ENCODE assay signal across 3 fruit fly cellular contexts in genomic region chr3R:6395572-6396295, dm6.
TF ChIP-seq lines count a peak whose summit lies in the region.

No protein-coding gene starts in this region.

TF ChIP-seq in whole organism, embryonic, 481 proteins besides CTCF, POLR2A, EP300 and RAD21 (continued from another document and continues in another):
- TF ChIP-seq Sox100B (GFP tag; optimal IDR thresholded peaks at IDR 0.05; lab: Kevin White, UChicago): peak; percentile 38
- TF ChIP-seq CG14667 (GFP tag; IDR thresholded peaks at IDR 0.05; lab: Robert Waterston, UW): no peak
- TF ChIP-seq grau (tag; optimal IDR thresholded peaks at IDR 0.05; lab: Kevin White, UChicago): no peak
- TF ChIP-seq Oaz (GFP tag; IDR thresholded peaks at IDR 0.05; lab: Robert Waterston, UW): no peak
- no peak for TF ChIP-seq Scr (GFP tag; IDR thresholded peaks at IDR 0.05; lab: Robert Waterston, UW; ENCODE audit: partially characterized antibody)
- no peak for TF ChIP-seq CG13296 (GFP tag; optimal IDR thresholded peaks at IDR 0.05; lab: Kevin White, UChicago)
- TF ChIP-seq CG8924 (tag; optimal IDR thresholded peaks at IDR 0.05; lab: Kevin White, UChicago): no peak
- TF ChIP-seq chn (GFP tag; optimal IDR thresholded peaks at IDR 0.05; lab: Kevin White, UChicago): no peak
- TF ChIP-seq CG15479 (GFP tag; optimal IDR thresholded peaks at IDR 0.05; lab: Kevin White, UChicago): peak; percentile 95
- no peak for TF ChIP-seq Sox102F (GFP tag; optimal IDR thresholded peaks at IDR 0.05; lab: Kevin White, UChicago)
- no peak for TF ChIP-seq al (GFP tag; IDR thresholded peaks at IDR 0.05; lab: Robert Waterston, UW)
- TF ChIP-seq corto (GFP tag; optimal IDR thresholded peaks at IDR 0.05; lab: Kevin White, UChicago): peak; percentile 6
- no peak for TF ChIP-seq CG1792 (GFP tag; optimal IDR thresholded peaks at IDR 0.05; lab: Kevin White, UChicago)
- TF ChIP-seq E2f2 (GFP tag; IDR thresholded peaks at IDR 0.05; lab: Robert Waterston, UW): no peak
- peak; percentile 1 for TF ChIP-seq CG15601 (tag; optimal IDR thresholded peaks at IDR 0.05; lab: Kevin White, UChicago)
- no peak for TF ChIP-seq CG42726 (GFP tag; IDR thresholded peaks at IDR 0.05; lab: Robert Waterston, UW; ENCODE audit: partially characterized antibody)
- no peak for TF ChIP-seq zen2 (GFP tag; IDR thresholded peaks at IDR 0.05; lab: Robert Waterston, UW; ENCODE audit: partially characterized antibody)
- no peak for TF ChIP-seq CG10431 (GFP tag; optimal IDR thresholded peaks at IDR 0.05; lab: Kevin White, UChicago)
- no peak for TF ChIP-seq CG12299 (tag; optimal IDR thresholded peaks at IDR 0.05; lab: Kevin White, UChicago)
- no peak for TF ChIP-seq CG12071 (GFP tag; optimal IDR thresholded peaks at IDR 0.05; lab: Kevin White, UChicago)
- no peak for TF ChIP-seq amos (GFP tag; IDR thresholded peaks at IDR 0.05; lab: Robert Waterston, UW; ENCODE audit: partially characterized antibody)
- no peak for TF ChIP-seq CG2120 (GFP tag; optimal IDR thresholded peaks at IDR 0.05; lab: Kevin White, UChicago)
- peak; percentile 61 for TF ChIP-seq Med (GFP tag; lab: Kevin White, UChicago)
- peak in 1 of 2 experiments; percentile 49 for TF ChIP-seq Eip74EF (GFP tag; optimal IDR thresholded peaks at IDR 0.05; lab: Kevin White, UChicago)
- peak; percentile 45 for TF ChIP-seq gem (tag; optimal IDR thresholded peaks at IDR 0.05; lab: Kevin White, UChicago)
- peak; percentile 22 for TF ChIP-seq Xbp1 (GFP tag; optimal IDR thresholded peaks at IDR 0.05; lab: Kevin White, UChicago)
- peak; percentile 70 for TF ChIP-seq sens (GFP tag; lab: Kevin White, UChicago)
- TF ChIP-seq inv (GFP tag; IDR thresholded peaks at IDR 0.05; lab: Robert Waterston, UW; ENCODE audit: partially characterized antibody): no peak
- TF ChIP-seq Myb (GFP tag; optimal IDR thresholded peaks at IDR 0.05; lab: Kevin White, UChicago): no peak
- peak; percentile 17 for TF ChIP-seq Oli (tag; optimal IDR thresholded peaks at IDR 0.05; lab: Kevin White, UChicago)
- TF ChIP-seq ranshi (GFP tag; IDR thresholded peaks at IDR 0.05; lab: Robert Waterston, UW): 0 out of 2 replicates have a peak, but pooled peaks have one; percentile 19
- no peak for TF ChIP-seq NfI (GFP tag; optimal IDR thresholded peaks at IDR 0.05; lab: Kevin White, UChicago)
- TF ChIP-seq CHES-1-like (GFP tag; optimal IDR thresholded peaks at IDR 0.05; lab: Kevin White, UChicago): no peak
- peak; percentile 7 for TF ChIP-seq nmo (GFP tag; optimal IDR thresholded peaks at IDR 0.05; lab: Kevin White, UChicago)
- no peak for TF ChIP-seq CG7271 (tag; optimal IDR thresholded peaks at IDR 0.05; lab: Kevin White, UChicago)
- TF ChIP-seq sug (tag; optimal IDR thresholded peaks at IDR 0.05; lab: Kevin White, UChicago): no peak
- TF ChIP-seq CG10979 (tag; optimal IDR thresholded peaks at IDR 0.05; lab: Kevin White, UChicago): peak; percentile 16
- peak; percentile 72 for TF ChIP-seq lbe (GFP tag; optimal IDR thresholded peaks at IDR 0.05; lab: Kevin White, UChicago)
- peak; percentile 40 for TF ChIP-seq ATbp (GFP tag; optimal IDR thresholded peaks at IDR 0.05; lab: Kevin White, UChicago)
- peak; percentile 91 for TF ChIP-seq D19A (tag; optimal IDR thresholded peaks at IDR 0.05; lab: Kevin White, UChicago)
- TF ChIP-seq CG6683 (GFP tag; optimal IDR thresholded peaks at IDR 0.05; lab: Kevin White, UChicago): no peak
- TF ChIP-seq chinmo (GFP tag; IDR thresholded peaks at IDR 0.05; lab: Robert Waterston, UW; ENCODE audit: partially characterized antibody): 0 out of 4 replicates have a peak, but pooled peaks have one; percentile 15
- no peak for TF ChIP-seq oc (tag; optimal IDR thresholded peaks at IDR 0.05; lab: Kevin White, UChicago)
- TF ChIP-seq NC2β (GFP tag; optimal IDR thresholded peaks at IDR 0.05; lab: Kevin White, UChicago): no peak

TF ChIP-seq in whole organism, prepupa, 60 proteins besides CTCF, POLR2A, EP300 and RAD21 (continued from another document):
- TF ChIP-seq CG6808 (GFP tag; optimal IDR thresholded peaks at IDR 0.05; lab: Kevin White, UChicago) (peak; percentile 10), dac (GFP tag; optimal IDR thresholded peaks at IDR 0.05; lab: Kevin White, UChicago) (no peak), CG32006 (GFP tag; optimal IDR thresholded peaks at IDR 0.05; lab: Kevin White, UChicago) (peak; percentile 55), CG7368 (GFP tag; optimal IDR thresholded peaks at IDR 0.05; lab: Kevin White, UChicago) (peak; percentile 35), CG11902 (GFP tag; optimal IDR thresholded peaks at IDR 0.05; lab: Kevin White, UChicago) (peak; percentile 61), CG34406 (GFP tag; optimal IDR thresholded peaks at IDR 0.05; lab: Kevin White, UChicago) (peak; percentile 67), Smox (GFP tag; optimal IDR thresholded peaks at IDR 0.05; lab: Kevin White, UChicago) (peak; percentile 78), Hr38 (GFP tag; optimal IDR thresholded peaks at IDR 0.05; lab: Kevin White, UChicago) (no peak), CG10669 (GFP tag; optimal IDR thresholded peaks at IDR 0.05; lab: Kevin White, UChicago) (peak; percentile 48), CG6163 (GFP tag; IDR thresholded peaks at IDR 0.05; lab: Robert Waterston, UW) (no peak), salr (GFP tag; optimal IDR thresholded peaks at IDR 0.05; lab: Kevin White, UChicago) (peak in 1 of 2 experiments; percentile 10), spab (GFP tag; optimal IDR thresholded peaks at IDR 0.05; lab: Kevin White, UChicago) (peak; percentile 8), fd85E (GFP tag; optimal IDR thresholded peaks at IDR 0.05; lab: Kevin White, UChicago) (no peak), cyc (GFP tag; optimal IDR thresholded peaks at IDR 0.05; lab: Kevin White, UChicago) (peak; percentile 62), Ets96B (tag; optimal IDR thresholded peaks at IDR 0.05; lab: Kevin White, UChicago) (peak; percentile 53), ss (GFP tag; optimal IDR thresholded peaks at IDR 0.05; lab: Kevin White, UChicago) (peak in 1 of 2 experiments; percentile 19), Hr4 (GFP tag; optimal IDR thresholded peaks at IDR 0.05; lab: Kevin White, UChicago) (peak; percentile 51), svp (GFP tag; lab: Kevin White, UChicago) (peak; percentile 91), CG1621 (tag; optimal IDR thresholded peaks at IDR 0.05; lab: Kevin White, UChicago) (no peak), Sox14 (GFP tag; optimal IDR thresholded peaks at IDR 0.05; lab: Kevin White, UChicago) (peak; percentile 86), CG3919 (GFP tag; optimal IDR thresholded peaks at IDR 0.05; lab: Kevin White, UChicago) (no peak), OdsH (GFP tag; optimal IDR thresholded peaks at IDR 0.05; lab: Kevin White, UChicago) (peak; percentile 48), Lpt (GFP tag; optimal IDR thresholded peaks at IDR 0.05; lab: Kevin White, UChicago) (no peak), lz (GFP tag; optimal IDR thresholded peaks at IDR 0.05; lab: Kevin White, UChicago) (peak; percentile 76), topi (GFP tag; optimal IDR thresholded peaks at IDR 0.05; lab: Kevin White, UChicago) (peak; percentile 76), CG16779 (tag; optimal IDR thresholded peaks at IDR 0.05; lab: Kevin White, UChicago) (no peak), CG4318 (GFP tag; optimal IDR thresholded peaks at IDR 0.05; lab: Kevin White, UChicago) (peak; percentile 11), CG3032 (tag; optimal IDR thresholded peaks at IDR 0.05; lab: Kevin White, UChicago) (peak; percentile 44), esn (GFP tag; optimal IDR thresholded peaks at IDR 0.05; lab: Kevin White, UChicago) (peak; percentile 85), Hr39 (GFP tag; optimal IDR thresholded peaks at IDR 0.05; lab: Kevin White, UChicago) (peak; percentile 78), Eip75B (GFP tag; optimal IDR thresholded peaks at IDR 0.05; lab: Kevin White, UChicago) (peak; percentile 73), fd59A (GFP tag; optimal IDR thresholded peaks at IDR 0.05; lab: Kevin White, UChicago) (peak; percentile 24), Ets21C (GFP tag; optimal IDR thresholded peaks at IDR 0.05; lab: Kevin White, UChicago) (peak; percentile 70), acj6 (GFP tag; optimal IDR thresholded peaks at IDR 0.05; lab: Kevin White, UChicago) (peak; percentile 70), CG6792 (GFP tag; optimal IDR thresholded peaks at IDR 0.05; lab: Kevin White, UChicago) (peak; percentile 67), CG9139 (GFP tag; optimal IDR thresholded peaks at IDR 0.05; lab: Kevin White, UChicago) (no peak), Gug (GFP tag; IDR thresholded peaks at IDR 0.05; lab: Robert Waterston, UW) (no peak), CG15336 (GFP tag; IDR thresholded peaks at IDR 0.05; lab: Robert Waterston, UW) (no peak), CG8632 (GFP tag; optimal IDR thresholded peaks at IDR 0.05; lab: Kevin White, UChicago) (peak; percentile 61)

TF ChIP-seq in whole organism, wandering third instar larva, 38 proteins besides CTCF, POLR2A, EP300 and RAD21 (continued from another document):
- TF ChIP-seq CrebA (GFP tag; optimal IDR thresholded peaks at IDR 0.05; lab: Kevin White, UChicago; ENCODE audit: borderline replicate concordance) (no peak), Abd-B (GFP tag; optimal IDR thresholded peaks at IDR 0.05; lab: Kevin White, UChicago) (no peak), sv (GFP tag; optimal IDR thresholded peaks at IDR 0.05; lab: Kevin White, UChicago) (no peak), OdsH (GFP tag; optimal IDR thresholded peaks at IDR 0.05; lab: Kevin White, UChicago) (peak; percentile 77), Hr83 (GFP tag; optimal IDR thresholded peaks at IDR 0.05; lab: Kevin White, UChicago; ENCODE audit: poor library complexity, severe bottlenecking) (peak; percentile 69), Sp1 (GFP tag; optimal IDR thresholded peaks at IDR 0.05; lab: Kevin White, UChicago) (peak; percentile 76)
TF ChIP-seq in whole organism, wandering third instar larva: peak in this region for 20.
